Fruit fly (Drosophila melanogaster): ENCODE measurements around the gene CG5618.

dm6 chr3L:20387843-20388163 lies 34.6 kb downstream of the CG5618 start:
- TF ChIP-seq CTCF (optimal IDR thresholded peaks at IDR 0.05) (no peak), CG8478 (optimal IDR thresholded peaks at IDR 0.05) (no peak)
